Fruit fly (Drosophila melanogaster) whole organism, embryonic: ENCODE results near the gene CG16736.

ENCODE experiments used
- Blimp-1 ChIP-seq: fragments of 200-800 bp; sonication (Bioruptor generic); optimal IDR thresholded peaks from 3 replicates; lab custom pipeline; 2018; ENCODE audit warnings: missing biosample characterization, missing genetic modification characterization, mild to moderate bottlenecking, moderate library complexity, missing genetic modification reagents
- CG10431 ChIP-seq: fragments of 200-800 bp; sonication (Bioruptor generic); optimal IDR thresholded peaks from 3 replicates; lab custom pipeline; 2018; ENCODE audit warnings: missing biosample characterization, mild to moderate bottlenecking, missing genetic modification characterization
- HLH4C ChIP-seq: fragments of 200-800 bp; sonication (Bioruptor generic); IDR thresholded peaks from 3 replicates; pipeline ENCODE4 v1.3.6; 2022; ENCODE audit warnings: missing biosample characterization, missing genetic modification characterization; ENCODE audit not compliant: partially characterized antibody
- Hand ChIP-seq: fragments of 200-800 bp; sonication (Bioruptor generic); optimal IDR thresholded peaks from 2 replicates; lab custom pipeline; 2017; ENCODE audit warnings: mild to moderate bottlenecking, missing biosample characterization, missing genetic modification reagents, missing genetic modification characterization
- Xrp1 ChIP-seq: fragments of 200-800 bp; sonication (Bioruptor generic); IDR thresholded peaks from 2 replicates; pipeline ENCODE4 v1.3.6; 2022; ENCODE audit warnings: missing biosample characterization, missing genetic modification characterization
- ci ChIP-seq: fragments of 200-800 bp; sonication (Bioruptor generic); IDR thresholded peaks from 3 replicates; pipeline ENCODE4 v1.3.6; 2022; ENCODE audit warnings: missing biosample characterization, missing genetic modification characterization
- danr ChIP-seq: fragments of 200-800 bp; sonication (Bioruptor generic); IDR thresholded peaks from 2 replicates; pipeline ENCODE4 v1.3.6; 2022; ENCODE audit warnings: missing biosample characterization, missing genetic modification characterization
- dati ChIP-seq: fragments of 200-800 bp; sonication (Bioruptor generic); IDR thresholded peaks from 2 replicates; pipeline ENCODE4 v1.3.6; 2022; ENCODE audit warnings: missing biosample characterization, missing genetic modification characterization
- pum ChIP-seq: fragments of 200-800 bp; sonication (Bioruptor generic); optimal IDR thresholded peaks from 2 replicates; lab custom pipeline; 2016; ENCODE audit warnings: missing biosample characterization, missing genetic modification characterization
- vnd ChIP-seq: fragments of 200-800 bp; sonication (Bioruptor generic); IDR thresholded peaks from 3 replicates; pipeline ENCODE4 v1.3.6; 2022; ENCODE audit warnings: missing biosample characterization, missing genetic modification characterization; ENCODE audit not compliant: partially characterized antibody

DNA sequence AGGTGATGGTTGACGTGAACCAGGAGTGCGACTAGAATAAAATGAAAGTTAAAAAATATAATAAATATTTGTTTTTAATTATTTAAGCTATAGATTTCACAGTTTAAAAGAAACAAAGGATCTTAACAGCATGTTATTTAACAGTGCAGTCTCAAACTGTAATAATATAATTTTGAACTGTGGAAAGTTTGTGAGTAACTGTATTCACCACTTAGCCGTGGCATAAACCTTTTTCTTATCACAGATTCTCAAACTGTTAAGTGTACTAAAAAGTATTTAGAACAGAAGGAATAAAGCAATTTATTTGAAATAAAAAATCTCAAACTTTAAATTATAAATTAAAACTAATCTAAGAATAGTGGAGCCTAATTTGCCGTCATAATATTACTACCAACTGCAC is 43.3 kb downstream of the CG16736 start:
- TF ChIP-seq HLH4C (GFP tag; lab: Robert Waterston, UW), result no peak
- no peak for TF ChIP-seq danr (GFP tag; lab: Robert Waterston, UW)
- no peak for TF ChIP-seq Hand (GFP tag; lab: Kevin White, UChicago)
- TF ChIP-seq pum (GFP tag; lab: Kevin White, UChicago), result no peak
- TF ChIP-seq Blimp-1 (GFP tag; lab: Kevin White, UChicago), result no peak
- TF ChIP-seq Xrp1 (GFP tag; lab: Robert Waterston, UW), result no peak
- TF ChIP-seq vnd (GFP tag; lab: Robert Waterston, UW), result no peak
- TF ChIP-seq CG10431, result no peak
- no peak for TF ChIP-seq ci (GFP tag; lab: Robert Waterston, UW)
- TF ChIP-seq dati (GFP tag; lab: Robert Waterston, UW), result no peak
